Worm (Caenorhabditis elegans) whole organism, young adult: ENCODE data around the gene dnc-3.

ENCODE experiments used
- B0261.1 ChIP-seq: sonication (generic microtip); optimal IDR thresholded peaks from 2 replicates; lab custom pipeline; 2016; ENCODE audit warnings: mild to moderate bottlenecking, missing genetic modification characterization, moderate library complexity, missing compliant biosample characterization
- C06A6.2 ChIP-seq: fragments of 200-800 bp; sonication (Bioruptor generic); conservative IDR thresholded peaks from 2 replicates; pipeline ENCODE4 v1.3.6; 2022; ENCODE audit warnings: missing genetic modification characterization, missing compliant biosample characterization
- F33H1.4 ChIP-seq: fragments of 200-800 bp; sonication (Bioruptor generic); IDR thresholded peaks from 2 replicates; pipeline ENCODE4 v1.3.6; 2022; ENCODE audit warnings: missing genetic modification reagents, missing genetic modification characterization, missing compliant biosample characterization
- F52B5.7 ChIP-seq: sonication (generic microtip); optimal IDR thresholded peaks from 2 replicates; lab custom pipeline; 2016; ENCODE audit warnings: mild to moderate bottlenecking, missing genetic modification characterization, missing compliant biosample characterization
- F55B11.4 ChIP-seq: sonication (generic microtip); optimal IDR thresholded peaks from 2 replicates; lab custom pipeline; 2016; ENCODE audit warnings: missing compliant biosample characterization, missing genetic modification characterization, borderline replicate concordance; ENCODE audit not compliant: insufficient read depth
- F57A8.1 ChIP-seq: fragments of 200-800 bp; sonication (Bioruptor generic); optimal IDR thresholded peaks from 2 replicates; lab custom pipeline; 2018; ENCODE audit warnings: mild to moderate bottlenecking, missing genetic modification characterization, moderate library complexity, missing compliant biosample characterization
- K11D2.4 ChIP-seq: fragments of 200-800 bp; sonication (Bioruptor generic); IDR thresholded peaks from 2 replicates; pipeline ENCODE4 v1.3.6; 2022; ENCODE audit warnings: missing genetic modification reagents, missing genetic modification characterization, missing compliant biosample characterization
- K12H6.12 ChIP-seq: fragments of 200-800 bp; sonication (Bioruptor generic); optimal IDR thresholded peaks from 2 replicates; lab custom pipeline; 2018; ENCODE audit warnings: mild to moderate bottlenecking, missing genetic modification characterization, missing compliant biosample characterization
- Y53G8AR.9 ChIP-seq: fragments of 200-800 bp; sonication (Bioruptor generic); conservative IDR thresholded peaks from 2 replicates; pipeline ENCODE4 v1.3.6; 2022; ENCODE audit warnings: missing genetic modification reagents, missing genetic modification characterization, missing compliant biosample characterization
- attf-5 ChIP-seq: fragments of 200-800 bp; sonication (Bioruptor generic); optimal IDR thresholded peaks from 2 replicates; lab custom pipeline; 2018; ENCODE audit warnings: mild to moderate bottlenecking, missing genetic modification characterization, missing compliant biosample characterization
- bed-1 ChIP-seq: fragments of 200-800 bp; sonication (Bioruptor generic); IDR thresholded peaks from 2 replicates; pipeline ENCODE4 v1.3.6; 2022; ENCODE audit warnings: missing genetic modification reagents, missing genetic modification characterization, missing compliant biosample characterization
- bed-2 ChIP-seq: fragments of 200-800 bp; sonication (Bioruptor generic); IDR thresholded peaks from 2 replicates; pipeline ENCODE4 v1.3.6; 2022; ENCODE audit warnings: missing genetic modification reagents, missing genetic modification characterization, missing compliant biosample characterization
- cebp-1 ChIP-seq, 2 experiments: fragments of 200-800 bp in 1 of 2; sonication (Bioruptor generic) in 1 of 2; sonication (generic microtip) in 1 of 2; IDR thresholded peaks in 1 of 2; optimal IDR thresholded peaks in 1 of 2; 2 replicates each; pipeline versions ENCODE4 v1.3.6 to Lab custom; 2017 to 2022; ENCODE audit warnings: missing compliant biosample characterization in 2 of 2, missing genetic modification characterization in 2 of 2, mild to moderate bottlenecking in 1 of 2, missing genetic modification reagents in 1 of 2, moderate library complexity in 1 of 2
- cebp-2 ChIP-seq: fragments of 200-800 bp; sonication (Bioruptor generic); IDR thresholded peaks from 2 replicates; pipeline ENCODE4 v1.3.6; 2022; ENCODE audit warnings: missing genetic modification characterization, missing compliant biosample characterization
- ceh-27 ChIP-seq: fragments of 200-800 bp; sonication (Bioruptor generic); optimal IDR thresholded peaks from 2 replicates; lab custom pipeline; 2018; ENCODE audit warnings: mild to moderate bottlenecking, missing genetic modification characterization, moderate library complexity, missing compliant biosample characterization
- ceh-40 ChIP-seq: fragments of 200-800 bp; sonication (Bioruptor generic); IDR thresholded peaks from 2 replicates; pipeline ENCODE4 v1.3.6; 2022; ENCODE audit warnings: missing genetic modification characterization, missing compliant biosample characterization
- ceh-79 ChIP-seq: sonication (generic microtip); optimal IDR thresholded peaks from 2 replicates; lab custom pipeline; 2017; ENCODE audit warnings: mild to moderate bottlenecking, missing genetic modification characterization, missing compliant biosample characterization
- ceh-91 ChIP-seq: fragments of 200-800 bp; sonication (Bioruptor generic); IDR thresholded peaks from 2 replicates; pipeline ENCODE4 v1.3.6; 2022; ENCODE audit warnings: missing genetic modification reagents, missing genetic modification characterization, missing compliant biosample characterization
- chd-7 ChIP-seq: sonication (generic microtip); optimal IDR thresholded peaks from 2 replicates; lab custom pipeline; 2016; ENCODE audit warnings: mild to moderate bottlenecking, missing genetic modification characterization, moderate library complexity, missing compliant biosample characterization
- dpl-1 ChIP-seq: fragments of 150-350 bp; optimal IDR thresholded peaks from 2 replicates; lab custom pipeline; 2014; ENCODE audit warnings: missing biosample characterization, missing genetic modification reagents, missing genetic modification characterization
- egl-18 ChIP-seq: fragments of 200-800 bp; sonication (Bioruptor generic); IDR thresholded peaks from 2 replicates; pipeline ENCODE4 v1.3.6; 2022; ENCODE audit warnings: missing genetic modification reagents, missing genetic modification characterization, missing compliant biosample characterization
- egrh-3 ChIP-seq: fragments of 200-800 bp; sonication (Bioruptor generic); IDR thresholded peaks from 2 replicates; pipeline ENCODE4 v1.3.6; 2022; ENCODE audit warnings: missing genetic modification reagents, missing genetic modification characterization, missing compliant biosample characterization
- gei-17 ChIP-seq: fragments of 200-800 bp; sonication (Bioruptor generic); optimal IDR thresholded peaks from 2 replicates; lab custom pipeline; 2018; ENCODE audit warnings: mild to moderate bottlenecking, missing genetic modification characterization, missing compliant biosample characterization
- hlh-12 ChIP-seq: sonication (generic microtip); optimal IDR thresholded peaks from 2 replicates; lab custom pipeline; 2016; ENCODE audit warnings: missing genetic modification characterization, missing compliant biosample characterization
- hlh-26 ChIP-seq: fragments of 200-800 bp; sonication (Bioruptor generic); conservative IDR thresholded peaks from 2 replicates; pipeline ENCODE4 v1.3.6; 2022; ENCODE audit warnings: missing genetic modification reagents, missing genetic modification characterization, missing compliant biosample characterization
- hmg-1.2 ChIP-seq: fragments of 200-800 bp; sonication (Bioruptor generic); IDR thresholded peaks from 2 replicates; pipeline ENCODE4 v1.3.6; 2022; ENCODE audit warnings: missing genetic modification reagents, missing genetic modification characterization, missing compliant biosample characterization
- lag-1 ChIP-seq: fragments of 200-800 bp; sonication (Bioruptor generic); IDR thresholded peaks from 2 replicates; pipeline ENCODE4 v1.3.6; 2022; ENCODE audit warnings: missing genetic modification reagents, missing genetic modification characterization, missing compliant biosample characterization
- lin-35 ChIP-seq, 3 experiments: fragments of 150-350 bp in 2 of 3; sonication (generic microtip) in 1 of 3; optimal IDR thresholded peaks; 2 replicates each; lab custom pipeline; 2014 to 2018; ENCODE audit warnings: missing biosample characterization in 3 of 3, missing genetic modification characterization in 3 of 3, missing genetic modification reagents in 3 of 3
- lir-1 ChIP-seq: fragments of 200-800 bp; sonication (Bioruptor generic); conservative IDR thresholded peaks from 2 replicates; pipeline ENCODE4 v1.3.6; 2022; ENCODE audit warnings: missing genetic modification reagents, missing genetic modification characterization, missing compliant biosample characterization
- lsl-1 ChIP-seq: fragments of 200-800 bp; sonication (Bioruptor generic); optimal IDR thresholded peaks from 2 replicates; lab custom pipeline; 2018; ENCODE audit warnings: mild to moderate bottlenecking, missing genetic modification characterization, moderate library complexity, missing compliant biosample characterization
- madf-10 ChIP-seq: sonication (generic microtip); optimal IDR thresholded peaks from 2 replicates; lab custom pipeline; 2016; ENCODE audit warnings: mild to moderate bottlenecking, missing genetic modification characterization, missing compliant biosample characterization
- madf-8 ChIP-seq: fragments of 200-800 bp; sonication (Bioruptor generic); conservative IDR thresholded peaks from 2 replicates; pipeline ENCODE4 v1.3.6; 2022; ENCODE audit warnings: missing genetic modification reagents, missing genetic modification characterization, missing compliant biosample characterization
- mes-4 ChIP-seq: sonication (generic microtip); optimal IDR thresholded peaks from 2 replicates; lab custom pipeline; 2016; ENCODE audit warnings: missing genotype, missing genetic modification characterization, missing compliant biosample characterization
- nfyb-1 ChIP-seq: fragments of 200-800 bp; sonication (Bioruptor generic); IDR thresholded peaks from 2 replicates; pipeline ENCODE4 v1.3.6; 2022; ENCODE audit warnings: missing genetic modification reagents, missing genetic modification characterization, missing compliant biosample characterization
- nhr-90 ChIP-seq: sonication (generic microtip); optimal IDR thresholded peaks from 2 replicates; lab custom pipeline; 2016; ENCODE audit warnings: missing genotype, mild to moderate bottlenecking, missing genetic modification characterization, missing compliant biosample characterization
- sdz-38 ChIP-seq: sonication (generic microtip); optimal IDR thresholded peaks from 2 replicates; lab custom pipeline; 2016; ENCODE audit warnings: missing genotype, missing genetic modification characterization, missing compliant biosample characterization
- tbp1 ChIP-seq: fragments of 200-800 bp; sonication (Bioruptor generic); optimal IDR thresholded peaks from 2 replicates; lab custom pipeline; 2018; ENCODE audit warnings: mild to moderate bottlenecking, missing genetic modification characterization, missing compliant biosample characterization
- tlf-1 ChIP-seq: fragments of 200-800 bp; sonication (Bioruptor generic); optimal IDR thresholded peaks from 2 replicates; lab custom pipeline; 2018; ENCODE audit warnings: mild to moderate bottlenecking, missing genetic modification characterization, missing compliant biosample characterization
- zfh-2 ChIP-seq: fragments of 200-800 bp; sonication (Bioruptor generic); conservative IDR thresholded peaks from 2 replicates; pipeline ENCODE4 v1.3.6; 2022; ENCODE audit warnings: missing genetic modification reagents, missing genetic modification characterization, missing compliant biosample characterization
- ztf-22 ChIP-seq: fragments of 200-800 bp; sonication (Bioruptor generic); optimal IDR thresholded peaks from 2 replicates; lab custom pipeline; 2018; ENCODE audit warnings: mild to moderate bottlenecking, missing genetic modification characterization, moderate library complexity, missing compliant biosample characterization
- ztf-25 ChIP-seq: fragments of 200-800 bp; sonication (Bioruptor generic); IDR thresholded peaks from 2 replicates; pipeline ENCODE4 v1.3.6; 2022; ENCODE audit warnings: missing genetic modification reagents, missing genetic modification characterization, missing compliant biosample characterization
- ztf-6 ChIP-seq: fragments of 200-800 bp; sonication (Bioruptor generic); IDR thresholded peaks from 2 replicates; pipeline ENCODE4 v1.3.6; 2022; ENCODE audit warnings: missing genetic modification reagents, missing genetic modification characterization, missing compliant biosample characterization

Gene dnc-3

DNA sequence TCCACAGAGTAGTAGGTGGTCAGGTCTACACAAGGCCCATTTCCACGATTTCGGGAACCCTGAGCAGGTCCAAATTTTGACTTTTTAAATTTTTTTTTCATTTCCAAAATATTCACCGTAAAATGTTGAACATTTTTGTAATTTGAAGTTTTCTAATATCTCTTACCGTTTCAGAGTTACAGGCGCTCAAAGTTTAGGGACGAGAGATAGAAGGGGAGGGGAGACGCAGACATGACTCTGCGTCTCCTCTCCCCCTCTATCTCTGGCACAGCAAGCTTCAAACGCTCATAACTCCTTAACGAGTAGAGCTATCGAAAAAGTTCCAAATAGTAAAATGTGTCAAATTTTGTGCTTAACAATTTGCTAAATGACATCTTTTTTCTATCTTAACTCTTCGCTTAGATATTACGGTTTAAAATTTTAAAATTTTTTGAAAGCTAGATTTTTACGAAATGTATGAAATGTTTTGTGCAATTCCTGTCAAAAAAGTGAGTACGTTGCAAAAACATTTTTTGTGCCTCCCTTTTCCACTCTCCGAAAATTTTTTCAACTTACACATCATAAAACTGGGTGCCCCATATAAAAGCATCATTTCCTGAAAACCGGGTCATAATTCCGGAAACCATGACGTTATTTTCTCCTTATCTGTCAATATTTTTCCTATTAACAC is 38.0 kb upstream of the dnc-3 start, which contains the start of the genes Y49F6B.14 and clec-125:
TSS of gene Y49F6B.14 (minus strand) at position 101 of the 670 bp plus-strand sequence.
TSS of gene clec-125 (plus strand) at position 620 of the 670 bp plus-strand sequence.
- TF ChIP-seq hmg-1.2 (peak; percentile 75), lsl-1 (GFP tag; lab: Kevin White, UChicago) (no peak), K11D2.4 (no peak)
- TF ChIP-seq, all 124 proteins: peak for 1

DNA sequence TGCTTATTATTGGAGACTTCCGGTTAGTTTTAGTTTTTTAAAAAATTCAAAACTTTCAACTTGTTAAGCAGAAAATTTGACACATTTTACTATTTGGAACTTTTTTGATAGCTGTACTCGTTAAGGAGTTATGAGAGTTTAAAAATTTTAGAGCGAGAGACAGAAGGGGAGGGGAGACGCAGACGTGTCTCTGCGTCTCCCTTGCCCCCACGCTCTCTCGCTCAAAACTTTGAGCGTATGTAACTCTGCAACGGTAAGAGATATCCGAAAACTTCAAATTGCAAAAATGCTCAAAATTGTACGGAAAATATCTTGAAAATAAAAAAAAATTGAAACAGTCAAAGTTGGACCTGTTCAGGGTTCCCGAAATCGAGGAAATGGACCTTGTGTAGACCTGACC is 37.3 kb upstream of the dnc-3 start:
- TF ChIP-seq lsl-1 (GFP tag; lab: Kevin White, UChicago) (no peak), zfh-2 (GFP tag; lab: Robert Waterston, UW) (no peak), tbp1 (GFP tag; lab: Kevin White, UChicago) (no peak), attf-5 (GFP tag; lab: Kevin White, UChicago) (no peak), hmg-1.2 (peak; percentile 90)
- TF ChIP-seq, all 124 proteins: peak for 1

DNA sequence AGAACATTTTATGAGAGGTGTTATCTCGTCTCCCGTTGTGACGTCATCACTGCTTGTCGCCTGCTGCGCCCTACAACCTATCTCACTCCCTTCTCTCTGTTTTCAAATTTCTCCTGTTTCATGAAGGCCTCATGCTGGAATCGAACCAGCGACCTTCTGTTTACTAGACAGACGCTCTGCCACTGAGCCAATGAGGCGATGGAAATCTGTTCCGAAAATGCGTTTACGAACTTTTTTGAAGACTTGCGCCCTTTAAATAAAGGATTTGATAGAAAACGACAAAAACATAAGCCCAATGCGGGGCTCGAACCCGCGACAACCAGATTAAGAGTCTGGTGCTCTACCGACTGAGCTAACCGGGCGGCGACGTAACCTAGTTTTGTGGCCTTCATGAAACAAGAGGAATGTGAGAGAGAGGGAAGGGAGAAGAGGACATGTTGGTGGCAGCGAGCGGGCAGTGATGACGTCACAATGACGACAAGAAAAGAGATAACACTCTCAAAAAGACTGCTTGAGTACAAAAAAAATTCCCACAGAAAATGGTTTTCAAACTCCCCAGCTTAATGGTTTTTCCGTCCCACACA is 34.5 kb upstream of the dnc-3 start, which contains the start of gene clec-126:
TSS of gene clec-126 (plus strand) at position 534 of the 584 bp plus-strand sequence.
- TF ChIP-seq Y53G8AR.9 (GFP tag; lab: Robert Waterston, UW) (peak; percentile 59; the same call in 1 of the 2 replicates), nfyb-1 (GFP tag; lab: Robert Waterston, UW) (peak; percentile 89), madf-8 (GFP tag; lab: Robert Waterston, UW) (0 out of 2 replicates have a peak, but pooled peaks have one; percentile 11), cebp-1 (GFP tag; IDR thresholded peaks at IDR 0.05; lab: Robert Waterston, UW) (no peak), cebp-1 (tag; optimal IDR thresholded peaks at IDR 0.05; lab: Kevin White, UChicago) (peak; percentile 77), cebp-2 (GFP tag; lab: Robert Waterston, UW) (no peak), C06A6.2 (GFP tag; lab: Robert Waterston, UW) (peak; percentile 50; the same call in 1 of the 2 replicates), tlf-1 (peak; percentile 77), lin-35 (GFP tag; optimal IDR thresholded peaks at IDR 0.05; lab: Kevin White, UChicago) (peak in 1 of 3 experiments; percentile 58), hlh-12 (peak; percentile 29), mes-4 (tag; lab: Kevin White, UChicago) (peak; percentile 77), ceh-91 (GFP tag; lab: Robert Waterston, UW) (0 out of 2 replicates have a peak, but pooled peaks have one; percentile 29), dpl-1 (GFP tag; lab: Kevin White, UChicago) (peak; percentile 31), lsl-1 (GFP tag; lab: Kevin White, UChicago) (peak; percentile 66), B0261.1 (tag; lab: Kevin White, UChicago) (peak; percentile 97), chd-7 (tag; lab: Kevin White, UChicago) (peak; percentile 59), ztf-25 (GFP tag; lab: Robert Waterston, UW) (no peak), ztf-22 (peak; percentile 56), madf-10 (peak; percentile 87), egrh-3 (GFP tag; lab: Robert Waterston, UW) (peak; percentile 54), gei-17 (peak; percentile 73), F52B5.7 (tag; lab: Kevin White, UChicago) (peak; percentile 51), F57A8.1 (peak; percentile 54), F33H1.4 (GFP tag; lab: Robert Waterston, UW) (peak; percentile 42), bed-2 (GFP tag; lab: Robert Waterston, UW) (no peak), ztf-6 (GFP tag; lab: Robert Waterston, UW) (peak; percentile 80), lir-1 (GFP tag; lab: Robert Waterston, UW) (0 out of 2 replicates have a peak, but pooled peaks have one; percentile 49), F55B11.4 (tag; lab: Kevin White, UChicago) (no peak), attf-5 (GFP tag; lab: Kevin White, UChicago) (peak; percentile 80), K12H6.12 (tag; lab: Kevin White, UChicago) (peak; percentile 62), egl-18 (GFP tag; lab: Robert Waterston, UW) (no peak), ceh-27 (GFP tag; lab: Kevin White, UChicago) (peak; percentile 45), ceh-79 (tag; lab: Kevin White, UChicago) (peak; percentile 49), ceh-40 (no peak), sdz-38 (tag; lab: Kevin White, UChicago) (no peak), bed-1 (GFP tag; lab: Robert Waterston, UW) (no peak), hlh-26 (GFP tag; lab: Robert Waterston, UW) (no peak), lag-1 (GFP tag; lab: Robert Waterston, UW) (no peak), nhr-90 (peak; percentile 96)
